Worm (Caenorhabditis elegans) whole organism, midembryonic: ENCODE data around the gene Y37A1B.4.

Experiments
- T22C8.4 ChIP-seq: fragments of 200-800 bp; sonication (Bioruptor generic); IDR thresholded peaks from 2 replicates; pipeline ENCODE4 v1.3.6; 2022; ENCODE audit warnings: missing genetic modification characterization, missing compliant biosample characterization
- cog-1 ChIP-seq: sonication (generic microtip); optimal IDR thresholded peaks from 2 replicates; lab custom pipeline; 2016; ENCODE audit warnings: missing genetic modification characterization, missing compliant biosample characterization
- flt-1 ChIP-seq: fragments of 200-800 bp; sonication (Bioruptor generic); IDR thresholded peaks from 2 replicates; pipeline ENCODE4 v1.3.6; 2022; ENCODE audit warnings: missing genetic modification characterization, missing compliant biosample characterization
- klf-2 ChIP-seq: fragments of 200-800 bp; sonication (Bioruptor generic); conservative IDR thresholded peaks from 2 replicates; pipeline ENCODE4 v1.3.6; 2022; ENCODE audit warnings: missing genetic modification reagents, missing genetic modification characterization, missing compliant biosample characterization
- med-1 ChIP-seq: sonication (generic microtip); optimal IDR thresholded peaks from 2 replicates; lab custom pipeline; 2017; ENCODE audit warnings: missing genetic modification characterization, mild to moderate bottlenecking, missing compliant biosample characterization, antibody characterized with exemption, missing genetic modification reagents; ENCODE audit not compliant: insufficient read depth
- ref-1 ChIP-seq: fragments of 200-800 bp; sonication (Bioruptor generic); conservative IDR thresholded peaks from 2 replicates; pipeline ENCODE4 v1.3.6; 2022; ENCODE audit warnings: missing genetic modification reagents, missing genetic modification characterization, missing compliant biosample characterization
- tab-1 ChIP-seq: fragments of 200-800 bp; sonication (Bioruptor generic); IDR thresholded peaks from 2 replicates; pipeline ENCODE4 v1.3.6; 2022; ENCODE audit warnings: missing genetic modification characterization, missing compliant biosample characterization
- ztf-23 ChIP-seq: fragments of 200-800 bp; sonication (Bioruptor generic); IDR thresholded peaks from 2 replicates; pipeline ENCODE4 v1.3.6; 2022; ENCODE audit warnings: missing genetic modification reagents, missing genetic modification characterization, missing compliant biosample characterization
- ztf-29 ChIP-seq: fragments of 200-800 bp; sonication (Bioruptor generic); IDR thresholded peaks from 2 replicates; pipeline ENCODE4 v1.3.6; 2022; ENCODE audit warnings: missing genetic modification reagents, missing genetic modification characterization, missing compliant biosample characterization

- TF ChIP-seq med-1 (no peak), flt-1 (GFP tag; lab: Robert Waterston, UW) (no peak), tab-1 (no peak), cog-1 (tag; lab: Kevin White, UChicago) (no peak), T22C8.4 (GFP tag; lab: Robert Waterston, UW) (no peak), ztf-23 (GFP tag; lab: Robert Waterston, UW) (no peak), ref-1 (GFP tag; lab: Robert Waterston, UW) (no peak), ztf-29 (GFP tag; lab: Robert Waterston, UW) (no peak), klf-2 (GFP tag; lab: Robert Waterston, UW) (no peak)
Measured at ce11 chrIV:14082956-14083355, 22.4 kb upstream of the Y37A1B.4 start.
